Worm (Caenorhabditis elegans) whole organism, L1 larva: ENCODE measurements around the gene fbxa-214.
"Not testable (repeated sequence)": the region's sequence is repeated elsewhere in the genome, so short reads cannot be mapped to it uniquely, and the experiment has no call there.

Experiments used
- C16A3.4 ChIP-seq: fragments of 150-350 bp; optimal IDR thresholded peaks from 2 replicates; lab custom pipeline; 2014; ENCODE audit warnings: missing biosample characterization, missing genetic modification characterization
- C34B4.2 ChIP-seq: sonication (generic microtip); optimal IDR thresholded peaks from 2 replicates; lab custom pipeline; 2017; ENCODE audit warnings: mild to moderate bottlenecking, missing genetic modification characterization, missing compliant biosample characterization
- F16B12.6 ChIP-seq: fragments of 150-350 bp; optimal IDR thresholded peaks from 2 replicates; lab custom pipeline; 2014; ENCODE audit warnings: missing biosample characterization, missing genetic modification characterization
- aha-1 ChIP-seq: fragments of 150-350 bp; optimal IDR thresholded peaks from 2 replicates; lab custom pipeline; 2014; ENCODE audit warnings: missing biosample characterization, missing genetic modification characterization
- blmp-1 ChIP-seq: fragments of 150-350 bp; optimal IDR thresholded peaks from 2 replicates; lab custom pipeline; 2014; ENCODE audit warnings: missing biosample characterization, missing genetic modification characterization
- ceh-88 ChIP-seq: fragments of 200-800 bp; sonication (Bioruptor generic); IDR thresholded peaks from 2 replicates; pipeline ENCODE4 v1.3.6; 2022; ENCODE audit warnings: missing genetic modification characterization, missing compliant biosample characterization
- dpl-1 ChIP-seq, 3 experiments: fragments of 150-350 bp in 2 of 3; sonication (generic microtip) in 1 of 3; optimal IDR thresholded peaks; 2 replicates each; lab custom pipeline; 2014 to 2017; ENCODE audit warnings: missing biosample characterization in 3 of 3, missing genetic modification characterization in 3 of 3, missing genetic modification reagents in 3 of 3
- efl-1 ChIP-seq, 4 experiments: fragments of 150-350 bp; optimal IDR thresholded peaks in 3 of 4; peaks in 1 of 4; 1 replicate in 1 of 4; 2 replicates in 3 of 4; lab custom pipeline; 2014; ENCODE audit warnings: missing biosample characterization in 2 of 4, missing genetic modification characterization in 2 of 4, missing genetic modification reagents in 2 of 4
- elt-2 ChIP-seq: sonication (generic microtip); optimal IDR thresholded peaks from 2 replicates; lab custom pipeline; 2016; ENCODE audit warnings: missing genetic modification characterization, mild to moderate bottlenecking, inconsistent platforms, missing compliant biosample characterization, missing genetic modification reagents
- fkh-8 ChIP-seq: sonication (generic microtip); optimal IDR thresholded peaks from 2 replicates; lab custom pipeline; 2016; ENCODE audit warnings: mild to moderate bottlenecking, missing genetic modification characterization, missing compliant biosample characterization
- grh-1 ChIP-seq: fragments of 200-800 bp; sonication (Bioruptor generic); IDR thresholded peaks from 2 replicates; pipeline ENCODE4 v1.3.6; 2022; ENCODE audit warnings: missing genetic modification reagents, missing genetic modification characterization, missing compliant biosample characterization
- jun-1 ChIP-seq: fragments of 150-350 bp; optimal IDR thresholded peaks from 2 replicates; lab custom pipeline; 2014; ENCODE audit warnings: missing biosample characterization, missing genetic modification reagents, missing genetic modification characterization
- lin-14 ChIP-seq: fragments of 200-800 bp; sonication (Bioruptor generic); optimal IDR thresholded peaks from 2 replicates; lab custom pipeline; 2018; ENCODE audit warnings: mild to moderate bottlenecking, missing genetic modification characterization, moderate library complexity, missing compliant biosample characterization
- lin-35 ChIP-seq, 2 experiments: fragments of 150-350 bp; optimal IDR thresholded peaks; 2 replicates each; lab custom pipeline; 2014; ENCODE audit warnings: missing biosample characterization in 2 of 2, missing genetic modification characterization in 2 of 2, missing genetic modification reagents in 2 of 2
- lsy-2 ChIP-seq, 2 experiments: fragments of 150-350 bp; optimal IDR thresholded peaks; 2 replicates each; lab custom pipeline; 2014; ENCODE audit warnings: missing biosample characterization in 2 of 2, missing genetic modification characterization in 2 of 2
- mdl-1 ChIP-seq, 2 experiments: fragments of 150-350 bp; optimal IDR thresholded peaks; 2 replicates each; lab custom pipeline; 2014 to 2017; ENCODE audit warnings: missing biosample characterization in 2 of 2, missing genetic modification characterization in 2 of 2, inconsistent platforms in 1 of 2
- mef-2 ChIP-seq: fragments of 150-350 bp; optimal IDR thresholded peaks from 2 replicates; lab custom pipeline; 2014; ENCODE audit warnings: missing biosample characterization, missing genetic modification characterization
- nhr-11 ChIP-seq: fragments of 150-350 bp; optimal IDR thresholded peaks from 2 replicates; lab custom pipeline; 2014; ENCODE audit warnings: missing biosample characterization, missing genetic modification characterization
- nhr-20 ChIP-seq: sonication (generic microtip); optimal IDR thresholded peaks from 2 replicates; lab custom pipeline; 2016; ENCODE audit warnings: mild to moderate bottlenecking, missing genetic modification characterization, missing compliant biosample characterization
- nhr-47 ChIP-seq: sonication (generic microtip); optimal IDR thresholded peaks from 2 replicates; lab custom pipeline; 2016; ENCODE audit warnings: mild to moderate bottlenecking, missing genetic modification characterization, moderate library complexity, missing compliant biosample characterization
- nhr-71 ChIP-seq: sonication (generic microtip); optimal IDR thresholded peaks from 2 replicates; lab custom pipeline; 2016; ENCODE audit warnings: mild to moderate bottlenecking, missing genetic modification characterization, moderate library complexity, missing compliant biosample characterization
- nhr-77 ChIP-seq: fragments of 150-350 bp; optimal IDR thresholded peaks from 2 replicates; lab custom pipeline; 2014; ENCODE audit warnings: missing biosample characterization, missing genetic modification characterization
- nhr-85 ChIP-seq: sonication (generic microtip); peaks from one replicate; lab custom pipeline; 2016; ENCODE audit warnings: missing genetic modification characterization, inconsistent platforms, missing compliant biosample characterization
- pqm-1 ChIP-seq: sonication (generic microtip); optimal IDR thresholded peaks from 3 replicates; lab custom pipeline; 2017; ENCODE audit warnings: missing biosample characterization, missing genetic modification characterization
- skn-1 ChIP-seq: fragments of 150-350 bp; optimal IDR thresholded peaks from 2 replicates; lab custom pipeline; 2014; ENCODE audit warnings: missing biosample characterization, missing genetic modification characterization
- snpc-4 ChIP-seq: fragments of 150-350 bp; optimal IDR thresholded peaks from 2 replicates; lab custom pipeline; 2014; ENCODE audit warnings: missing biosample characterization, missing genetic modification characterization
- snu-23 ChIP-seq: sonication (generic microtip); optimal IDR thresholded peaks from 2 replicates; lab custom pipeline; 2016; ENCODE audit warnings: missing genetic modification characterization, missing compliant biosample characterization
- sox-4 ChIP-seq: sonication (generic microtip); optimal IDR thresholded peaks from 2 replicates; lab custom pipeline; 2016; ENCODE audit warnings: missing genetic modification characterization, missing compliant biosample characterization
- tbx-2 ChIP-seq: sonication (generic microtip); optimal IDR thresholded peaks from 2 replicates; lab custom pipeline; 2016; ENCODE audit warnings: missing genetic modification characterization, missing compliant biosample characterization
- unc-130 ChIP-seq: fragments of 150-350 bp; optimal IDR thresholded peaks from 2 replicates; lab custom pipeline; 2017; ENCODE audit warnings: missing biosample characterization, missing genetic modification characterization, inconsistent platforms
- unc-62 ChIP-seq: fragments of 150-350 bp; optimal IDR thresholded peaks from 2 replicates; lab custom pipeline; 2014; ENCODE audit warnings: missing biosample characterization, missing genetic modification reagents, missing genetic modification characterization
- unc-86 ChIP-seq: sonication (generic microtip); optimal IDR thresholded peaks from 2 replicates; lab custom pipeline; 2016; ENCODE audit warnings: missing genetic modification characterization, missing compliant biosample characterization
- vab-15 ChIP-seq: sonication (generic microtip); optimal IDR thresholded peaks from 2 replicates; lab custom pipeline; 2017; ENCODE audit warnings: missing genotype, mild to moderate bottlenecking, missing genetic modification characterization, missing compliant biosample characterization
- xbp-1 ChIP-seq: sonication (generic microtip); optimal IDR thresholded peaks from 2 replicates; lab custom pipeline; 2016; ENCODE audit warnings: missing genetic modification characterization, missing compliant biosample characterization
- zip-4 ChIP-seq: fragments of 200-800 bp; sonication (Bioruptor generic); optimal IDR thresholded peaks from 2 replicates; lab custom pipeline; 2018; ENCODE audit warnings: mild to moderate bottlenecking, missing genetic modification characterization, moderate library complexity, missing compliant biosample characterization
- ztf-4 ChIP-seq: fragments of 150-350 bp; optimal IDR thresholded peaks from 2 replicates; lab custom pipeline; 2014; ENCODE audit warnings: missing biosample characterization, missing genetic modification characterization

fbxa-214 gene

DNA sequence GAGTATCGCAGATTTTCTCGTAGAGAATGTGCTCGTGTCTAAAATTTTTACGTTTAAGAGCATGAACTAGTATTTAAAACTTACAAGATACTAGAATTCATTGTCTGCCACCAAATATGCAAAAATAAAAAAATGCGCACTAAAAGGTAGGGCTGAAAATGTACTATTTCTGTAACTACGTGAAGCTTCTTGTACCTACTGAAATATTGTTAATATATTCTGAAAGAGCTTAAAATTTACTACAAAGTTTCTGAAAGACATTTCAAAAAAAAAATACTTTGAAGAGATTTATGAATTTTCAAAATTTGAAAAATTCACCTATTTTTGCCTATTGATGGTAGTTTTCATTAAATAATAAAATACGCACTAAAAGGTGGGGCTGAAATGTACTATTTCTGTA lies at the start of gene fbxa-214:
fbxa-214 (minus strand) TSS at position 101 of the 400 bp plus-strand sequence.
- TF ChIP-seq pqm-1, blmp-1, sox-4 (tag; lab: Kevin White, UChicago): not testable (repeated sequence)

ce11 chrV:6117013-6117412 lies 47.1 kb upstream of the fbxa-214 start:
- TF ChIP-seq C34B4.2 (no peak), fkh-8 (tag; lab: Kevin White, UChicago) (no peak)

DNA sequence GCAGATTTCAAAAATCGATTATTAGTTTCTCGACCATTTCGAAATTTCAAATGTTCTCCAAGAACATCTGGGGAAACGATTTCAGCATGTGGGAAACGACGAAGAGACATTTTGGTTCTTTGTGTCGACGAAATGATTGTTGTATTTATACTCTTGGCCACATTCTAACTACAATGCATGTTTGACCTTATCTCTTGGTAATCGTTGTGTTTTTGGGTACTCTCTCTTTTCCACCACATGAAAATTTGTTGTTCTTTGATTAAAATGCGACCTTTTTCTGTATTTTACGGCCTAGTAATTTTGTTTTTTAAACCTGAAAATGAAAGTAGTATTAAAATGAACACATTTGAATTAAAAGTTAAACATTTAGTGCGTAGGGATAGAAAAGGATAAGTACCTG lies 43.0 kb upstream of the fbxa-214 start, which contains the start of gene F17A9.5:
F17A9.5 (minus strand) TSS at position 175 of the 400 bp plus-strand sequence.
- TF ChIP-seq nhr-11 (tag; lab: Kevin White, UChicago) = no peak
- TF ChIP-seq nhr-20 (tag; lab: Kevin White, UChicago) = peak; percentile 53
- no peak for TF ChIP-seq efl-1 (optimal IDR thresholded peaks at IDR 0.05; lab: Kevin White, UChicago)
- peak in 1 of 2 experiments; percentile 81 for TF ChIP-seq efl-1 (GFP tag; optimal IDR thresholded peaks at IDR 0.05 in 1 of 2; lab: Kevin White, UChicago)
- TF ChIP-seq unc-86 (tag; lab: Kevin White, UChicago) = no peak
- TF ChIP-seq aha-1 (tag; lab: Kevin White, UChicago) = no peak
- TF ChIP-seq unc-130 = no peak
- no peak for TF ChIP-seq nhr-71 (tag; lab: Kevin White, UChicago)
- TF ChIP-seq mef-2 (tag; lab: Kevin White, UChicago) = no peak

DNA sequence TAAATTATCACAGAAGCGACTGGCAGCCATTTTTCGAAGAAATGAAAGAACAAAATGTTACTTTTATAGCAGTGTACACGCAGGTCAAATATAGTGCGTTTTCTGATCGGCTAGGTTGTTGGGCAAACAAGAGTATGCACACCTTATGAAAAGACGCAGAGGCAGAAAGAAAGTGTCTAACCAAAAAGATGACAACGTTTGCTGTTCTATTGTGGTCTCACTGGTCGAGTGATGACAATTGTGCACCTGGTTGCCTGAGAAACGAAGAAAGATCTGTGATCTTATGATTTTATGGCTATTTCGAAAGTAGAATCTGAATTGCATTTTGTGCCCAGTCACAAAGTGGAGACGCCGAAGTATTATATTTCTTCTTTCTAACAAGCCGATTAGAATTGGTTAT lies 40.7 kb upstream of the fbxa-214 start, which contains the start of gene F17A9.4:
F17A9.4 (minus strand) TSS at position 97 of the 400 bp plus-strand sequence.
- TF ChIP-seq snu-23 (GFP tag; lab: Kevin White, UChicago) (peak; percentile 23), nhr-77 (tag; lab: Kevin White, UChicago) (peak; percentile 0), nhr-20 (tag; lab: Kevin White, UChicago) (peak; percentile 76), lsy-2 (tag; optimal IDR thresholded peaks at IDR 0.05; lab: Kevin White, UChicago) (peak in 1 of 2 experiments; percentile 30), mdl-1 (tag; optimal IDR thresholded peaks at IDR 0.05; lab: Kevin White, UChicago) (no peak), tbx-2 (tag; lab: Kevin White, UChicago) (no peak), F16B12.6 (tag; lab: Kevin White, UChicago) (no peak), nhr-47 (peak; percentile 45), ceh-88 (GFP tag; lab: Robert Waterston, UW) (no peak), unc-62 (GFP tag; lab: Kevin White, UChicago) (no peak), xbp-1 (peak; percentile 49), efl-1 (optimal IDR thresholded peaks at IDR 0.05; lab: Kevin White, UChicago) (peak; percentile 22 to 34), efl-1 (GFP tag; optimal IDR thresholded peaks at IDR 0.05 in 1 of 2; lab: Kevin White, UChicago) (no peak), snpc-4 (tag; lab: Kevin White, UChicago) (no peak), fkh-8 (tag; lab: Kevin White, UChicago) (peak; percentile 74), zip-4 (no peak), skn-1 (tag; lab: Kevin White, UChicago) (peak; percentile 93), dpl-1 (GFP tag; optimal IDR thresholded peaks at IDR 0.05; lab: Kevin White, UChicago) (peak in 1 of 3 experiments; percentile 2), jun-1 (tag; lab: Kevin White, UChicago) (no peak), grh-1 (GFP tag; lab: Robert Waterston, UW) (no peak), blmp-1 (tag; lab: Kevin White, UChicago) (peak; percentile 44), lin-14 (GFP tag; lab: Kevin White, UChicago) (peak; percentile 70), lin-35 (GFP tag; optimal IDR thresholded peaks at IDR 0.05; lab: Kevin White, UChicago) (peak; percentile 14 to 44), vab-15 (tag; lab: Kevin White, UChicago) (no peak), ztf-4 (no peak), nhr-85 (tag; lab: Kevin White, UChicago) (peak; percentile 81), C16A3.4 (no peak), elt-2 (tag; lab: Kevin White, UChicago) (peak; percentile 64), nhr-71 (tag; lab: Kevin White, UChicago) (peak; percentile 67)
